Worm (Caenorhabditis elegans) whole organism, L4 larva: ENCODE measurements around the gene F28E10.4.
A peak's percentile ranks its signal among the peaks of the same experiment; 100 is the strongest.

ENCODE experiments used
- D1046.2 ChIP-seq: fragments of 200-800 bp; sonication (Bioruptor generic); IDR thresholded peaks from 2 replicates; pipeline ENCODE4 v1.3.6; 2022; ENCODE audit warnings: missing genetic modification characterization, missing compliant biosample characterization
- F10B5.3 ChIP-seq: sonication (generic microtip); optimal IDR thresholded peaks from 2 replicates; lab custom pipeline; 2016; ENCODE audit warnings: mild to moderate bottlenecking, missing genetic modification characterization, missing compliant biosample characterization
- R02D3.7 ChIP-seq: fragments of 150-350 bp; sonication (generic microtip); optimal IDR thresholded peaks from 3 replicates; lab custom pipeline; 2014; ENCODE audit warnings: missing biosample characterization, missing genetic modification characterization
- T26A8.4 ChIP-seq: fragments of 200-800 bp; sonication (Bioruptor generic); IDR thresholded peaks from 2 replicates; pipeline ENCODE4 v1.3.6; 2022; ENCODE audit warnings: missing genetic modification characterization, missing compliant biosample characterization
- Y48G9A.11 ChIP-seq: fragments of 200-800 bp; sonication (Bioruptor generic); IDR thresholded peaks from 2 replicates; pipeline ENCODE4 v1.3.6; 2022; ENCODE audit warnings: missing genetic modification reagents, missing genetic modification characterization, missing compliant biosample characterization
- Y5F2A.4 ChIP-seq: fragments of 200-800 bp; sonication (Bioruptor generic); optimal IDR thresholded peaks from 2 replicates; lab custom pipeline; 2018; ENCODE audit warnings: mild to moderate bottlenecking, missing genetic modification characterization, missing compliant biosample characterization
- Y75B8A.6 ChIP-seq: fragments of 200-800 bp; sonication (Bioruptor generic); IDR thresholded peaks from 2 replicates; pipeline ENCODE4 v1.3.6; 2022; ENCODE audit warnings: missing genetic modification reagents, missing genetic modification characterization, missing compliant biosample characterization
- ZK337.2 ChIP-seq: fragments of 200-800 bp; sonication (Bioruptor generic); IDR thresholded peaks from 2 replicates; pipeline ENCODE4 v1.3.6; 2022; ENCODE audit warnings: missing genetic modification reagents, missing genetic modification characterization, missing compliant biosample characterization
- aha-1 ChIP-seq: fragments of 150-350 bp; peaks from one replicate; lab custom pipeline; 2014; ENCODE audit warnings: missing biosample characterization, missing genetic modification characterization
- aly-2 ChIP-seq: sonication (generic microtip); optimal IDR thresholded peaks from 2 replicates; lab custom pipeline; 2018; ENCODE audit warnings: missing biosample characterization, missing genetic modification characterization
- ama-1 ChIP-seq: fragments of 150-350 bp; optimal IDR thresholded peaks from 2 replicates; lab custom pipeline; 2014; ENCODE audit warnings: inconsistent platforms, mixed read lengths
- ceh-32 ChIP-seq: sonication (generic microtip); optimal IDR thresholded peaks from 2 replicates; lab custom pipeline; 2016; ENCODE audit warnings: mild to moderate bottlenecking, missing genetic modification characterization, missing compliant biosample characterization; ENCODE audit not compliant: poor library complexity
- ceh-82 ChIP-seq: sonication (generic microtip); optimal IDR thresholded peaks from 2 replicates; lab custom pipeline; 2017; ENCODE audit warnings: missing biosample characterization, missing genetic modification characterization
- cey-2 ChIP-seq: sonication (generic microtip); optimal IDR thresholded peaks from 3 replicates; lab custom pipeline; 2017; ENCODE audit warnings: missing genetic modification characterization, mild to moderate bottlenecking, missing compliant biosample characterization, antibody characterized with exemption, borderline replicate concordance; ENCODE audit not compliant: insufficient read depth
- daf-16 ChIP-seq, 3 experiments: sonication (generic microtip); optimal IDR thresholded peaks; 2 replicates each; lab custom pipeline; 2016 to 2017; ENCODE audit warnings: missing genetic modification characterization in 3 of 3, missing genetic modification reagents in 3 of 3, mild to moderate bottlenecking in 2 of 3, missing compliant biosample characterization in 2 of 3, missing biosample characterization in 1 of 3, moderate library complexity in 1 of 3
- dve-1 ChIP-seq: sonication (generic microtip); optimal IDR thresholded peaks from 2 replicates; lab custom pipeline; 2017; ENCODE audit warnings: antibody characterized with exemption, mild to moderate bottlenecking, missing genetic modification characterization, missing compliant biosample characterization; ENCODE audit not compliant: insufficient read depth
- egl-27 ChIP-seq: sonication (generic microtip); optimal IDR thresholded peaks from 3 replicates; lab custom pipeline; 2017; ENCODE audit warnings: missing biosample characterization, missing genetic modification reagents, missing genetic modification characterization
- egl-43 ChIP-seq: fragments of 200-800 bp; sonication (Bioruptor generic); IDR thresholded peaks from 2 replicates; pipeline ENCODE4 v1.3.6; 2022; ENCODE audit warnings: missing genetic modification reagents, missing genetic modification characterization, missing compliant biosample characterization
- hlh-30 ChIP-seq: sonication (generic microtip); optimal IDR thresholded peaks from 2 replicates; lab custom pipeline; 2017; ENCODE audit warnings: antibody characterized with exemption, mild to moderate bottlenecking, missing genetic modification characterization, missing compliant biosample characterization; ENCODE audit not compliant: insufficient read depth
- jun-1 ChIP-seq: fragments of 150-350 bp; optimal IDR thresholded peaks from 2 replicates; lab custom pipeline; 2014; ENCODE audit warnings: missing biosample characterization, missing genetic modification reagents, missing genetic modification characterization
- lim-7 ChIP-seq: fragments of 200-800 bp; sonication (Bioruptor generic); IDR thresholded peaks from 2 replicates; pipeline ENCODE4 v1.3.6; 2022; ENCODE audit warnings: missing genetic modification characterization, missing compliant biosample characterization
- lin-15B ChIP-seq: fragments of 150-350 bp; sonication (generic microtip); optimal IDR thresholded peaks from 3 replicates; lab custom pipeline; 2014; ENCODE audit warnings: missing biosample characterization, missing genetic modification characterization
- lsy-2 ChIP-seq, 2 experiments: fragments of 150-350 bp in 1 of 2; sonication (generic microtip) in 1 of 2; optimal IDR thresholded peaks; 2 replicates each; lab custom pipeline; 2014 to 2017; ENCODE audit warnings: missing biosample characterization in 2 of 2, missing genetic modification characterization in 2 of 2
- mdl-1 ChIP-seq, 2 experiments: fragments of 150-350 bp in 1 of 2; sonication (generic microtip) in 1 of 2; optimal IDR thresholded peaks; 2 replicates each; lab custom pipeline; 2014 to 2017; ENCODE audit warnings: missing biosample characterization in 2 of 2, missing genetic modification characterization in 2 of 2
- mep-1 ChIP-seq: fragments of 150-350 bp; sonication (generic microtip); optimal IDR thresholded peaks from 3 replicates; lab custom pipeline; 2014; ENCODE audit warnings: missing biosample characterization, missing genetic modification characterization
- mxl-2 ChIP-seq: fragments of 200-800 bp; sonication (Bioruptor generic); conservative IDR thresholded peaks from 2 replicates; pipeline ENCODE4 v1.3.6; 2022; ENCODE audit warnings: missing genetic modification reagents, missing genetic modification characterization, missing compliant biosample characterization
- nhr-102 ChIP-seq: sonication (generic microtip); optimal IDR thresholded peaks from 2 replicates; lab custom pipeline; 2016; ENCODE audit warnings: mild to moderate bottlenecking, missing genetic modification characterization, moderate library complexity, missing compliant biosample characterization
- nhr-25 ChIP-seq: sonication (generic microtip); optimal IDR thresholded peaks from 2 replicates; lab custom pipeline; 2017; ENCODE audit warnings: missing genetic modification characterization, mild to moderate bottlenecking, missing compliant biosample characterization, antibody characterized with exemption, moderate library complexity, borderline replicate concordance; ENCODE audit not compliant: insufficient read depth
- nhr-76 ChIP-seq: fragments of 150-350 bp; optimal IDR thresholded peaks from 2 replicates; lab custom pipeline; 2014; ENCODE audit warnings: missing biosample characterization, missing genetic modification characterization
- php-3 ChIP-seq: fragments of 200-800 bp; sonication (Bioruptor generic); IDR thresholded peaks from 2 replicates; pipeline ENCODE4 v1.3.6; 2022; ENCODE audit warnings: missing genetic modification reagents, missing genetic modification characterization, missing compliant biosample characterization
- pqm-1 ChIP-seq: sonication (generic microtip); optimal IDR thresholded peaks from 2 replicates; lab custom pipeline; 2017; ENCODE audit warnings: missing biosample characterization, missing genetic modification characterization
- set-16 ChIP-seq: fragments of 200-800 bp; sonication (Bioruptor generic); IDR thresholded peaks from 2 replicates; pipeline ENCODE4 v1.3.6; 2022; ENCODE audit warnings: missing genetic modification reagents, missing genetic modification characterization, missing compliant biosample characterization
- spr-3 ChIP-seq: fragments of 200-800 bp; sonication (Bioruptor generic); optimal IDR thresholded peaks from 2 replicates; lab custom pipeline; 2018; ENCODE audit warnings: mild to moderate bottlenecking, missing genetic modification characterization, missing compliant biosample characterization
- unc-62 ChIP-seq, 3 experiments: fragments of 150-350 bp in 1 of 3; sonication (generic microtip); optimal IDR thresholded peaks in 2 of 3; peaks in 1 of 3; 1 replicate in 1 of 3; 2 replicates in 2 of 3; lab custom pipeline; 2014 to 2017; ENCODE audit warnings: missing biosample characterization in 3 of 3, missing genetic modification characterization in 3 of 3, missing genetic modification reagents in 3 of 3, missing genotype in 1 of 3
- vab-7 ChIP-seq: fragments of 200-800 bp; sonication (Bioruptor generic); IDR thresholded peaks from 2 replicates; pipeline ENCODE4 v1.3.6; 2022; ENCODE audit warnings: missing genetic modification reagents, missing genetic modification characterization, missing compliant biosample characterization
- zfp-3 ChIP-seq: fragments of 200-800 bp; sonication (Bioruptor generic); conservative IDR thresholded peaks from 2 replicates; pipeline ENCODE4 v1.3.6; 2022; ENCODE audit warnings: missing genetic modification reagents, missing genetic modification characterization, missing compliant biosample characterization

F28E10.4 gene

ce11 chrIV:4538672-4539071, 28.6 kb downstream of the F28E10.4 start (continued):
- no peak for TF ChIP-seq php-3
- no peak for TF ChIP-seq nhr-76 (tag; lab: Kevin White, UChicago)
- TF ChIP-seq zfp-3 (GFP tag; lab: Robert Waterston, UW) = no peak
- TF ChIP-seq T26A8.4 (GFP tag; lab: Robert Waterston, UW) = no peak
- no peak for TF ChIP-seq ama-1 (lab: Kevin White, UChicago)
- 0 out of 2 replicates have a peak, but pooled peaks have one; percentile 44 for TF ChIP-seq D1046.2 (GFP tag; lab: Robert Waterston, UW)
- no peak for TF ChIP-seq lin-15B (tag; lab: Kevin White, UChicago)
- TF ChIP-seq mxl-2 (GFP tag; lab: Robert Waterston, UW) = no peak
- TF ChIP-seq Y48G9A.11 = 0 out of 2 replicates have a peak, but pooled peaks have one; percentile 38
- no peak for TF ChIP-seq cey-2
- TF ChIP-seq vab-7 (GFP tag; lab: Robert Waterston, UW) = 0 out of 2 replicates have a peak, but pooled peaks have one; percentile 32
- peak; percentile 44; the same call in 1 of the 2 replicates for TF ChIP-seq lim-7 (GFP tag; lab: Robert Waterston, UW)
- no peak for TF ChIP-seq aha-1 (tag; lab: Kevin White, UChicago)
- TF ChIP-seq ceh-32 (tag; lab: Kevin White, UChicago) = no peak
- TF ChIP-seq daf-16 (GFP tag; optimal IDR thresholded peaks at IDR 0.05; lab: Kevin White, UChicago) = no peak
- TF ChIP-seq daf-16 (tag; optimal IDR thresholded peaks at IDR 0.05; lab: Kevin White, UChicago) = no peak
- no peak for TF ChIP-seq dve-1 (tag; lab: Kevin White, UChicago)
- no peak for TF ChIP-seq ZK337.2 (GFP tag; lab: Robert Waterston, UW)
- no peak for TF ChIP-seq nhr-25 (tag; lab: Kevin White, UChicago)
- TF ChIP-seq egl-27 (tag; lab: Kevin White, UChicago) = no peak
- no peak for TF ChIP-seq lsy-2 (tag; optimal IDR thresholded peaks at IDR 0.05; lab: Kevin White, UChicago)
- no peak for TF ChIP-seq pqm-1 (tag; lab: Kevin White, UChicago)
- no peak for TF ChIP-seq jun-1 (tag; lab: Kevin White, UChicago)
- TF ChIP-seq mep-1 (tag; lab: Kevin White, UChicago) = no peak
- TF ChIP-seq Y5F2A.4 = no peak
- TF ChIP-seq F10B5.3 (tag; lab: Kevin White, UChicago) = no peak
- 0 out of 2 replicates have a peak, but pooled peaks have one; percentile 8 for TF ChIP-seq set-16 (GFP tag; lab: Robert Waterston, UW)
- TF ChIP-seq R02D3.7 = no peak
- TF ChIP-seq spr-3 (GFP tag; lab: Kevin White, UChicago) = no peak
- TF ChIP-seq aly-2 (tag; lab: Kevin White, UChicago) = no peak
- no peak for TF ChIP-seq ceh-82 (tag; lab: Kevin White, UChicago)
- 0 out of 2 replicates have a peak, but pooled peaks have one; percentile 49 for TF ChIP-seq egl-43 (GFP tag; lab: Robert Waterston, UW)
- no peak for TF ChIP-seq mdl-1 (tag; optimal IDR thresholded peaks at IDR 0.05; lab: Kevin White, UChicago)
- TF ChIP-seq nhr-102 (tag; lab: Kevin White, UChicago) = no peak
- TF ChIP-seq, all 104 proteins: peak for 13

- peak; percentile 40 for TF ChIP-seq aha-1 (tag; lab: Kevin White, UChicago)
- TF ChIP-seq Y75B8A.6 (GFP tag; lab: Robert Waterston, UW) = no peak
- no peak for TF ChIP-seq hlh-30 (tag; lab: Kevin White, UChicago)
- TF ChIP-seq unc-62 (GFP tag; optimal IDR thresholded peaks at IDR 0.05 in 1 of 2; lab: Kevin White, UChicago) = no peak
- no peak for TF ChIP-seq unc-62 (tag; optimal IDR thresholded peaks at IDR 0.05; lab: Kevin White, UChicago)
- no peak for TF ChIP-seq D1046.2 (GFP tag; lab: Robert Waterston, UW)
- no peak for TF ChIP-seq nhr-102 (tag; lab: Kevin White, UChicago)
These were observed 31.0 kb downstream of the F28E10.4 start, which contains the start of gene ZK185.2 for ce11 chrIV:4536247-4536646. ZK185.2 (plus strand) TSS chrIV:4536547.
